Fruit fly (Drosophila melanogaster) whole organism, wandering third instar larva: ENCODE measurements around the gene CG17625.
A peak's percentile ranks its signal among the peaks of the same experiment; 100 is the strongest.

Experiments
- Abd-B ChIP-seq: fragments of >200 bp; optimal IDR thresholded peaks from 2 replicates; lab custom pipeline; 2017; ENCODE audit warnings: missing biosample characterization, missing genetic modification characterization
- CG32264 ChIP-seq: fragments of 200-800 bp; sonication (Bioruptor generic); optimal IDR thresholded peaks from 2 replicates; lab custom pipeline; 2016; ENCODE audit warnings: missing biosample characterization, missing genetic modification characterization
- CG9705 ChIP-seq: fragments of 200-800 bp; sonication (Bioruptor generic); optimal IDR thresholded peaks from 2 replicates; lab custom pipeline; 2018; ENCODE audit warnings: missing biosample characterization, mild to moderate bottlenecking, missing genetic modification characterization
- CrebA ChIP-seq: fragments of 200-800 bp; sonication (Bioruptor generic); optimal IDR thresholded peaks from 2 replicates; lab custom pipeline; 2016; ENCODE audit warnings: missing biosample characterization, mild to moderate bottlenecking, missing genetic modification characterization, borderline replicate concordance
- Dfd ChIP-seq: fragments of >200 bp; optimal IDR thresholded peaks from 2 replicates; lab custom pipeline; 2017; ENCODE audit warnings: missing biosample characterization, missing genetic modification characterization
- Dif ChIP-seq: fragments of 200-275, 200-300 bp; sonication (Bioruptor generic); optimal IDR thresholded peaks from 2 replicates; lab custom pipeline; 2018; ENCODE audit warnings: missing biosample characterization, missing genetic modification characterization; ENCODE audit not compliant: partially characterized antibody
- HLH106 ChIP-seq: fragments of 200-800 bp; optimal IDR thresholded peaks from 3 replicates; lab custom pipeline; 2019; ENCODE audit warnings: missing biosample characterization, mild to moderate bottlenecking, missing genetic modification characterization, moderate library complexity
- Hnf4 ChIP-seq: fragments of 200-800 bp; sonication (Bioruptor generic); optimal IDR thresholded peaks from 2 replicates; lab custom pipeline; 2016; ENCODE audit warnings: missing biosample characterization, mild to moderate bottlenecking, missing genetic modification characterization
- Hr78 ChIP-seq: fragments of >200 bp; optimal IDR thresholded peaks from 2 replicates; lab custom pipeline; 2017; ENCODE audit warnings: missing biosample characterization, missing genetic modification characterization
- Jra ChIP-seq: sonication (Bioruptor generic); optimal IDR thresholded peaks from 2 replicates; lab custom pipeline; 2016; ENCODE audit warnings: missing biosample characterization, missing genetic modification characterization
- Myc ChIP-seq: fragments of >200 bp; optimal IDR thresholded peaks from 2 replicates; lab custom pipeline; 2017
- N ChIP-seq: fragments of >200 bp; optimal IDR thresholded peaks from 2 replicates; lab custom pipeline; 2018; ENCODE audit warnings: missing biosample characterization, missing external identifiers, missing genetic modification characterization
- OdsH ChIP-seq: fragments of 200-800 bp; sonication (Bioruptor generic); optimal IDR thresholded peaks from 2 replicates; lab custom pipeline; 2016; ENCODE audit warnings: missing biosample characterization, mild to moderate bottlenecking, missing genetic modification characterization
- Rel ChIP-seq, 2 experiments: fragments of 200-800 bp; sonication (Bioruptor generic) in 1 of 2; optimal IDR thresholded peaks; 2 replicates in 1 of 2; 3 replicates in 1 of 2; lab custom pipeline; 2016 to 2019; ENCODE audit warnings: mild to moderate bottlenecking in 2 of 2, missing biosample characterization in 2 of 2, missing genetic modification characterization in 2 of 2, moderate library complexity in 1 of 2
- Sp1 ChIP-seq: fragments of 200-800 bp; sonication (Bioruptor generic); optimal IDR thresholded peaks from 3 replicates; lab custom pipeline; 2019; ENCODE audit warnings: missing biosample characterization, mild to moderate bottlenecking, missing genetic modification characterization, moderate library complexity
- Vsx2 ChIP-seq: fragments of 200-300, 225-300 bp; sonication (Bioruptor generic); optimal IDR thresholded peaks from 2 replicates; lab custom pipeline; 2018; ENCODE audit warnings: missing biosample characterization, missing genetic modification characterization; ENCODE audit not compliant: partially characterized antibody
- br ChIP-seq: fragments of 200-800 bp; sonication (Bioruptor generic); optimal IDR thresholded peaks from 2 replicates; lab custom pipeline; 2016; ENCODE audit warnings: missing biosample characterization, missing genetic modification characterization
- brk ChIP-seq: fragments of 200-800 bp; sonication (Bioruptor generic); optimal IDR thresholded peaks from 2 replicates; lab custom pipeline; 2016; ENCODE audit warnings: missing biosample characterization, mild to moderate bottlenecking, missing genetic modification characterization
- dl ChIP-seq, 2 experiments: fragments of 175-275, 200-275 bp in 1 of 2; fragments of 200-275 bp in 1 of 2; sonication (Bioruptor generic); optimal IDR thresholded peaks; lab custom pipeline; 2018; ENCODE audit warnings: mild to moderate bottlenecking in 2 of 2, missing biosample characterization in 2 of 2, missing genetic modification characterization in 2 of 2, moderate library complexity in 2 of 2; ENCODE audit not compliant: partially characterized antibody in 2 of 2, insufficient read depth in 1 of 2
- dsf ChIP-seq: sonication (Bioruptor generic); optimal IDR thresholded peaks from 2 replicates; lab custom pipeline; 2016; ENCODE audit warnings: missing biosample characterization, missing genetic modification characterization, borderline replicate concordance
- ey ChIP-seq: fragments of 200-800 bp; sonication (Bioruptor generic); optimal IDR thresholded peaks from 2 replicates; lab custom pipeline; 2016; ENCODE audit warnings: missing biosample characterization, missing genetic modification characterization
- foxo ChIP-seq, 2 experiments: fragments of 200-800 bp; sonication (Bioruptor generic); optimal IDR thresholded peaks; 2 replicates in 1 of 2; 3 replicates in 1 of 2; lab custom pipeline; 2016 to 2017; ENCODE audit warnings: missing biosample characterization in 2 of 2, missing genetic modification characterization in 2 of 2
- h ChIP-seq: fragments of 200-800 bp; sonication (Bioruptor generic); optimal IDR thresholded peaks from 3 replicates; lab custom pipeline; 2016; ENCODE audit warnings: missing biosample characterization, mild to moderate bottlenecking, missing genetic modification characterization
- jim ChIP-seq: fragments of 175-275, 200-325 bp; sonication (Bioruptor generic); optimal IDR thresholded peaks from 2 replicates; lab custom pipeline; 2016; ENCODE audit warnings: missing biosample characterization, mild to moderate bottlenecking, missing genetic modification characterization
- lola ChIP-seq: fragments of >200 bp; optimal IDR thresholded peaks from 2 replicates; lab custom pipeline; 2017; ENCODE audit warnings: missing biosample characterization, missing genetic modification characterization
- psq ChIP-seq: fragments of 200-800 bp; sonication (Bioruptor generic); optimal IDR thresholded peaks from 3 replicates; lab custom pipeline; 2017; ENCODE audit warnings: missing biosample characterization, mild to moderate bottlenecking, missing genetic modification characterization, moderate library complexity
- rgr ChIP-seq: fragments of 200-800 bp; sonication (Bioruptor generic); optimal IDR thresholded peaks from 3 replicates; lab custom pipeline; 2016; ENCODE audit warnings: missing biosample characterization, mild to moderate bottlenecking, missing genetic modification characterization
- sage ChIP-seq: fragments of 200-800 bp; sonication (Bioruptor generic); optimal IDR thresholded peaks from 2 replicates; lab custom pipeline; 2016; ENCODE audit warnings: missing biosample characterization, mild to moderate bottlenecking, missing genetic modification characterization
- sv ChIP-seq: fragments of 200-800 bp; sonication (Bioruptor generic); optimal IDR thresholded peaks from 3 replicates; lab custom pipeline; 2016; ENCODE audit warnings: missing biosample characterization, missing genetic modification characterization
- tai ChIP-seq: sonication (Bioruptor generic); optimal IDR thresholded peaks from 2 replicates; lab custom pipeline; 2016; ENCODE audit warnings: missing biosample characterization, missing genetic modification characterization
- usp ChIP-seq: fragments of >200 bp; optimal IDR thresholded peaks from 2 replicates; lab custom pipeline; 2017; ENCODE audit warnings: missing biosample characterization, missing genetic modification characterization

Gene CG17625

dm6 chr3R:22684044-22684947, 2.4 kb upstream of the CG17625 start:
- TF ChIP-seq Rel (GFP tag; optimal IDR thresholded peaks at IDR 0.05; lab: Kevin White, UChicago) (no peak), Rel (tag; optimal IDR thresholded peaks at IDR 0.05; lab: Kevin White, UChicago) (peak; percentile 75), Dif (GFP tag; lab: Kevin White, UChicago) (no peak), foxo (GFP tag; optimal IDR thresholded peaks at IDR 0.05; lab: Kevin White, UChicago) (peak in 1 of 2 experiments; percentile 33), CG9705 (GFP tag; lab: Kevin White, UChicago) (peak; percentile 10), Jra (GFP tag; lab: Kevin White, UChicago) (peak; percentile 17), usp (GFP tag; lab: Kevin White, UChicago) (no peak), h (GFP tag; lab: Kevin White, UChicago) (peak; percentile 31)

dm6 chr3R:22684948-22685253, 1.7 kb upstream of the CG17625 start:
- TF ChIP-seq sage (GFP tag; lab: Kevin White, UChicago) = no peak
- no peak for TF ChIP-seq dl (GFP tag; optimal IDR thresholded peaks at IDR 0.05; lab: Kevin White, UChicago; ENCODE audit: insufficient read depth in 1 of 2, partially characterized antibody in 2 of 2)
- TF ChIP-seq Rel (GFP tag; optimal IDR thresholded peaks at IDR 0.05; lab: Kevin White, UChicago) = no peak
- no peak for TF ChIP-seq Rel (tag; optimal IDR thresholded peaks at IDR 0.05; lab: Kevin White, UChicago)
- TF ChIP-seq Jra (GFP tag; lab: Kevin White, UChicago) = no peak
- TF ChIP-seq Hnf4 = no peak
- no peak for TF ChIP-seq CG32264 (GFP tag; lab: Kevin White, UChicago)
- TF ChIP-seq Vsx2 (GFP tag; lab: Kevin White, UChicago) = no peak
- no peak for TF ChIP-seq brk
- no peak for TF ChIP-seq N (GFP tag; lab: Kevin White, UChicago)
- no peak for TF ChIP-seq Myc
- no peak for TF ChIP-seq ey (GFP tag; lab: Kevin White, UChicago)
- no peak for TF ChIP-seq lola (GFP tag; lab: Kevin White, UChicago)
- TF ChIP-seq jim = no peak
- TF ChIP-seq dsf (GFP tag; lab: Kevin White, UChicago) = no peak

dm6 chr3R:22690311-22690710, 3.7 kb downstream of the CG17625 start, which contains the start of the genes wfs1 and Nup133:
Gene wfs1 (minus strand): TSS chr3R:22690380.
Gene Nup133 (plus strand): TSS chr3R:22690607.
- TF ChIP-seq HLH106 (tag; lab: Kevin White, UChicago) (peak; percentile 89), sv (GFP tag; lab: Kevin White, UChicago) (peak; percentile 52), Hr78 (GFP tag; lab: Kevin White, UChicago) (no peak), rgr (peak; percentile 76), dsf (GFP tag; lab: Kevin White, UChicago) (no peak), OdsH (GFP tag; lab: Kevin White, UChicago) (peak; percentile 63), foxo (GFP tag; optimal IDR thresholded peaks at IDR 0.05; lab: Kevin White, UChicago) (peak in 1 of 2 experiments; percentile 76), Rel (GFP tag; optimal IDR thresholded peaks at IDR 0.05; lab: Kevin White, UChicago) (no peak), Rel (tag; optimal IDR thresholded peaks at IDR 0.05; lab: Kevin White, UChicago) (peak; percentile 53), psq (GFP tag; lab: Kevin White, UChicago) (peak; percentile 67), Sp1 (GFP tag; lab: Kevin White, UChicago) (peak; percentile 79), CG9705 (GFP tag; lab: Kevin White, UChicago) (peak; percentile 62)

dm6 chr3R:22694659-22695058, 8.0 kb downstream of the CG17625 start, which contains the start of gene cd:
Gene cd (plus strand): TSS chr3R:22694959.
- TF ChIP-seq dsf (GFP tag; lab: Kevin White, UChicago) (no peak), Myc (no peak), Dfd (GFP tag; lab: Kevin White, UChicago) (no peak), N (GFP tag; lab: Kevin White, UChicago) (no peak), foxo (GFP tag; optimal IDR thresholded peaks at IDR 0.05; lab: Kevin White, UChicago) (no peak), CrebA (GFP tag; lab: Kevin White, UChicago) (no peak), HLH106 (tag; lab: Kevin White, UChicago) (no peak), Sp1 (GFP tag; lab: Kevin White, UChicago) (no peak), Jra (GFP tag; lab: Kevin White, UChicago) (no peak), br (no peak), usp (GFP tag; lab: Kevin White, UChicago) (no peak), Abd-B (GFP tag; lab: Kevin White, UChicago) (no peak), ey (GFP tag; lab: Kevin White, UChicago) (no peak), tai (no peak), Rel (GFP tag; optimal IDR thresholded peaks at IDR 0.05; lab: Kevin White, UChicago) (no peak), Rel (tag; optimal IDR thresholded peaks at IDR 0.05; lab: Kevin White, UChicago) (no peak)
